Worm (Caenorhabditis elegans): ENCODE data around the gene drd-5.

drd-5 gene

ce11 chrX:8346248-8346647 lies at the start of gene drd-5:
Gene drd-5 (minus strand): TSS chrX:8346348.
- no peak for TF ChIP-seq nhr-6 (tag; optimal IDR thresholded peaks at IDR 0.05)
- peak; percentile 32 for TF ChIP-seq dve-1 (tag; optimal IDR thresholded peaks at IDR 0.05; ENCODE audit: insufficient read depth)
- no peak for TF ChIP-seq snpc-1.2 (GFP tag; IDR thresholded peaks at IDR 0.05)
- peak; percentile 33 for TF ChIP-seq pqm-1 (tag; optimal IDR thresholded peaks at IDR 0.05)
- TF ChIP-seq cey-2 (tag; optimal IDR thresholded peaks at IDR 0.05; ENCODE audit: borderline replicate concordance, insufficient read depth): no peak
- TF ChIP-seq zag-1 (tag; optimal IDR thresholded peaks at IDR 0.05): no peak
- TF ChIP-seq attf-4 (tag; optimal IDR thresholded peaks at IDR 0.05): no peak

DNA sequence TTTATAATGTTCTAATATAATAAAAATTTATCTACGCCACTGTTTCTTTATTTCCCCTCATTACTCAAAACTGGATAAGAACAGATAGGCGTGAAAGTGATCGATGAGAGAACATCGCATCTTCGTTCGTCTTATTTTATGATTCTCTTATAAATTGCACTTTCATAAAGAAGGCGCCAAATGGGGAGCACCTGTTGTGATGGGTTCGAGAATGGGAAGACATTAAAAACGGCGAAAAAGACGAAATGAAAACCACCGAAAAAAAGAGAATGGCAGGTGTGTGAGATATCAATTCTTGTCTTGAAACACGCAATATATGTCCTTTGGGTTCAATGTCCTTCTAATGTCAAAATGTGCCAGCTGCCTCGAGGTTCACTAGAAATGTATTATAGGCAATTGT lies 48.1 kb upstream of the drd-5 start:
- TF ChIP-seq F44E2.7 (GFP tag; IDR thresholded peaks at IDR 0.05) (no peak), egl-27 (tag; optimal IDR thresholded peaks at IDR 0.05) (no peak), mep-1 (tag; optimal IDR thresholded peaks at IDR 0.05) (no peak), skn-1 (tag; optimal IDR thresholded peaks at IDR 0.05) (no peak), mxl-3 (GFP tag; optimal IDR thresholded peaks at IDR 0.05) (no peak), arid-1 (GFP tag; conservative IDR thresholded peaks at IDR 0.05) (no peak)

ce11 chrX:8392539-8392996 lies 46.4 kb upstream of the drd-5 start, which contains the start of gene wrk-1:
Gene wrk-1 (minus strand): TSS chrX:8392589.
- TF ChIP-seq duxl-1 (tag; optimal IDR thresholded peaks at IDR 0.05; ENCODE audit: poor library complexity): no peak
- TF ChIP-seq rbr-2 (tag; optimal IDR thresholded peaks at IDR 0.05): no peak
- TF ChIP-seq dve-1 (tag; optimal IDR thresholded peaks at IDR 0.05; ENCODE audit: insufficient read depth): peak; percentile 43
- TF ChIP-seq F37D6.2 (tag; optimal IDR thresholded peaks at IDR 0.05): no peak
- no peak for TF ChIP-seq ztf-11 (tag; optimal IDR thresholded peaks at IDR 0.05)
- TF ChIP-seq unc-62 (GFP tag; optimal IDR thresholded peaks at IDR 0.05 in 1 of 2): peak in 1 of 2 experiments; percentile 93
- TF ChIP-seq unc-62 (tag; optimal IDR thresholded peaks at IDR 0.05): no peak
- TF ChIP-seq mdt-29 (GFP tag; IDR thresholded peaks at IDR 0.05): no peak
- no peak for TF ChIP-seq ctbp-1 (GFP tag; IDR thresholded peaks at IDR 0.05)
- TF ChIP-seq daf-16 (GFP tag; optimal IDR thresholded peaks at IDR 0.05): no peak
- TF ChIP-seq daf-16 (tag; optimal IDR thresholded peaks at IDR 0.05): peak; percentile 35
- TF ChIP-seq hlh-11 (tag; optimal IDR thresholded peaks at IDR 0.05): peak; percentile 27
- peak; percentile 43 for TF ChIP-seq pqm-1 (tag; optimal IDR thresholded peaks at IDR 0.05)

ce11 chrX:8391505-8391904 lies 45.4 kb upstream of the drd-5 start:
- TF ChIP-seq F37D6.2 (tag; optimal IDR thresholded peaks at IDR 0.05): no peak
- peak in 1 of 2 experiments; percentile 67 for TF ChIP-seq unc-62 (GFP tag; optimal IDR thresholded peaks at IDR 0.05 in 1 of 2)
- TF ChIP-seq unc-62 (tag; optimal IDR thresholded peaks at IDR 0.05): no peak

ce11 chrX:8390508-8390907 lies 44.4 kb upstream of the drd-5 start:
- TF ChIP-seq mxl-2 (GFP tag; conservative IDR thresholded peaks at IDR 0.05): no peak
- TF ChIP-seq dmd-8 (GFP tag; IDR thresholded peaks at IDR 0.05): no peak
- no peak for TF ChIP-seq ztf-7 (tag; optimal IDR thresholded peaks at IDR 0.05)
- no peak for TF ChIP-seq Y75B8A.6 (GFP tag; IDR thresholded peaks at IDR 0.05)
- peak; percentile 83 for TF ChIP-seq aha-1 (tag)
- TF ChIP-seq daf-16 (GFP tag; optimal IDR thresholded peaks at IDR 0.05): peak in 1 of 2 experiments; percentile 89
- no peak for TF ChIP-seq daf-16 (tag; optimal IDR thresholded peaks at IDR 0.05)
- no peak for TF ChIP-seq nhr-77 (tag; optimal IDR thresholded peaks at IDR 0.05)
- TF ChIP-seq zip-2 (tag; optimal IDR thresholded peaks at IDR 0.05): no peak
- no peak for TF ChIP-seq nhr-6 (tag; optimal IDR thresholded peaks at IDR 0.05)

ce11 chrX:8386068-8386851 lies 40.1 kb upstream of the drd-5 start:
- TF ChIP-seq nhr-10 (tag; optimal IDR thresholded peaks at IDR 0.05) (no peak), nhr-25 (tag; optimal IDR thresholded peaks at IDR 0.05; ENCODE audit: borderline replicate concordance, insufficient read depth) (peak; percentile 60), F26F4.8 (GFP tag; conservative IDR thresholded peaks at IDR 0.05) (0 out of 2 replicates have a peak, but pooled peaks have one; percentile 39), spr-3 (GFP tag; optimal IDR thresholded peaks at IDR 0.05) (no peak), snpc-1.2 (GFP tag; IDR thresholded peaks at IDR 0.05) (peak; percentile 52), F37D6.2 (tag; optimal IDR thresholded peaks at IDR 0.05) (no peak), T26A8.4 (GFP tag; IDR thresholded peaks at IDR 0.05) (peak; percentile 51; the same call in 1 of the 2 replicates), daf-16 (GFP tag; optimal IDR thresholded peaks at IDR 0.05) (peak; percentile 14), daf-16 (tag; optimal IDR thresholded peaks at IDR 0.05) (peak; percentile 52), egl-43 (GFP tag; IDR thresholded peaks at IDR 0.05) (peak; percentile 72), mxl-2 (GFP tag; conservative IDR thresholded peaks at IDR 0.05) (no peak; the same call in 1 of the 2 replicates), nhr-111 (GFP tag; optimal IDR thresholded peaks at IDR 0.05) (no peak), tag-97 (GFP tag; IDR thresholded peaks at IDR 0.05) (no peak), nhr-77 (tag; optimal IDR thresholded peaks at IDR 0.05) (peak; percentile 39), nhr-76 (tag; optimal IDR thresholded peaks at IDR 0.05) (no peak)

Measured in whole organism, L4 larva.